Worm (Caenorhabditis elegans) whole organism, midembryonic: Measurements from ENCODE around the gene C05C10.7.

Experiments
- flt-1 ChIP-seq: fragments of 200-800 bp; sonication (Bioruptor generic); IDR thresholded peaks from 2 replicates; pipeline ENCODE4 v1.3.6; 2022; ENCODE audit warnings: missing genetic modification characterization, missing compliant biosample characterization
- klf-2 ChIP-seq: fragments of 200-800 bp; sonication (Bioruptor generic); conservative IDR thresholded peaks from 2 replicates; pipeline ENCODE4 v1.3.6; 2022; ENCODE audit warnings: missing genetic modification reagents, missing genetic modification characterization, missing compliant biosample characterization
- med-1 ChIP-seq: sonication (generic microtip); optimal IDR thresholded peaks from 2 replicates; lab custom pipeline; 2017; ENCODE audit warnings: missing genetic modification characterization, mild to moderate bottlenecking, missing compliant biosample characterization, antibody characterized with exemption, missing genetic modification reagents; ENCODE audit not compliant: insufficient read depth
- ztf-29 ChIP-seq: fragments of 200-800 bp; sonication (Bioruptor generic); IDR thresholded peaks from 2 replicates; pipeline ENCODE4 v1.3.6; 2022; ENCODE audit warnings: missing genetic modification reagents, missing genetic modification characterization, missing compliant biosample characterization

- TF ChIP-seq ztf-29 (GFP tag; lab: Robert Waterston, UW): no peak
- TF ChIP-seq flt-1 (GFP tag; lab: Robert Waterston, UW): no peak
- TF ChIP-seq klf-2: no peak
- TF ChIP-seq med-1 (GFP tag; lab: Kevin White, UChicago): no peak
Measured at ce11 chrII:9891031-9891689, 47.6 kb downstream of the C05C10.7 start, which contains the start of gene vgln-1.
